Worm (Caenorhabditis elegans) whole organism, young adult: ENCODE measurements around the gene timp-1.

Experiments
- B0261.1 ChIP-seq: sonication (generic microtip); optimal IDR thresholded peaks from 2 replicates; lab custom pipeline; 2016; ENCODE audit warnings: mild to moderate bottlenecking, missing genetic modification characterization, moderate library complexity, missing compliant biosample characterization
- F23B12.7 ChIP-seq: sonication (generic microtip); optimal IDR thresholded peaks from 2 replicates; lab custom pipeline; 2017; ENCODE audit warnings: missing genetic modification characterization, mild to moderate bottlenecking, missing compliant biosample characterization, antibody characterized with exemption, moderate library complexity; ENCODE audit not compliant: insufficient read depth
- F33H1.4 ChIP-seq: fragments of 200-800 bp; sonication (Bioruptor generic); IDR thresholded peaks from 2 replicates; pipeline ENCODE4 v1.3.6; 2022; ENCODE audit warnings: missing genetic modification reagents, missing genetic modification characterization, missing compliant biosample characterization
- F37B4.10 ChIP-seq: fragments of 200-800 bp; sonication (Bioruptor generic); IDR thresholded peaks from 2 replicates; pipeline ENCODE4 v1.3.6; 2022; ENCODE audit warnings: missing genetic modification characterization, missing compliant biosample characterization
- F57C9.4 ChIP-seq: sonication (generic microtip); optimal IDR thresholded peaks from 2 replicates; lab custom pipeline; 2017; ENCODE audit warnings: mild to moderate bottlenecking, missing genetic modification characterization, missing compliant biosample characterization
- K12H6.12 ChIP-seq: fragments of 200-800 bp; sonication (Bioruptor generic); optimal IDR thresholded peaks from 2 replicates; lab custom pipeline; 2018; ENCODE audit warnings: mild to moderate bottlenecking, missing genetic modification characterization, missing compliant biosample characterization
- T07F8.4 ChIP-seq: sonication (generic microtip); optimal IDR thresholded peaks from 2 replicates; lab custom pipeline; 2016; ENCODE audit warnings: mild to moderate bottlenecking, missing genetic modification characterization, moderate library complexity, missing compliant biosample characterization
- T26A5.8 ChIP-seq: sonication (generic microtip); optimal IDR thresholded peaks from 2 replicates; lab custom pipeline; 2016; ENCODE audit warnings: missing genetic modification characterization, missing compliant biosample characterization
- Y56A3A.18 ChIP-seq: fragments of 200-800 bp; sonication (Bioruptor generic); IDR thresholded peaks from 2 replicates; pipeline ENCODE4 v1.3.6; 2022; ENCODE audit warnings: missing genetic modification reagents, missing genetic modification characterization, missing compliant biosample characterization
- Y95B8A.8 ChIP-seq: fragments of 200-800 bp; sonication (Bioruptor generic); IDR thresholded peaks from 2 replicates; pipeline ENCODE4 v1.3.6; 2022; ENCODE audit warnings: missing genetic modification reagents, missing genetic modification characterization, missing compliant biosample characterization
- ama-1 ChIP-seq, 3 experiments: fragments of 150-350 bp in 1 of 3; sonication (generic microtip) in 2 of 3; optimal IDR thresholded peaks; 2 replicates each; lab custom pipeline; 2014 to 2018; ENCODE audit warnings: missing biosample characterization in 2 of 3, missing genetic modification characterization in 2 of 3, missing genetic modification reagents in 2 of 3
- aptf-2 ChIP-seq: fragments of 200-800 bp; sonication (Bioruptor generic); conservative IDR thresholded peaks from 2 replicates; pipeline ENCODE4 v1.3.6; 2022; ENCODE audit warnings: missing genetic modification reagents, missing genetic modification characterization, missing compliant biosample characterization
- athp-1 ChIP-seq: sonication (generic microtip); optimal IDR thresholded peaks from 2 replicates; lab custom pipeline; 2017; ENCODE audit warnings: mild to moderate bottlenecking, missing genetic modification characterization, missing compliant biosample characterization
- attf-3 ChIP-seq: fragments of 200-800 bp; sonication (Bioruptor generic); conservative IDR thresholded peaks from 2 replicates; pipeline ENCODE4 v1.3.6; 2022; ENCODE audit warnings: missing genetic modification reagents, missing genetic modification characterization, missing compliant biosample characterization
- attf-5 ChIP-seq: fragments of 200-800 bp; sonication (Bioruptor generic); optimal IDR thresholded peaks from 2 replicates; lab custom pipeline; 2018; ENCODE audit warnings: mild to moderate bottlenecking, missing genetic modification characterization, missing compliant biosample characterization
- bed-1 ChIP-seq: fragments of 200-800 bp; sonication (Bioruptor generic); IDR thresholded peaks from 2 replicates; pipeline ENCODE4 v1.3.6; 2022; ENCODE audit warnings: missing genetic modification reagents, missing genetic modification characterization, missing compliant biosample characterization
- cebp-2 ChIP-seq: fragments of 200-800 bp; sonication (Bioruptor generic); IDR thresholded peaks from 2 replicates; pipeline ENCODE4 v1.3.6; 2022; ENCODE audit warnings: missing genetic modification characterization, missing compliant biosample characterization
- ceh-27 ChIP-seq: fragments of 200-800 bp; sonication (Bioruptor generic); optimal IDR thresholded peaks from 2 replicates; lab custom pipeline; 2018; ENCODE audit warnings: mild to moderate bottlenecking, missing genetic modification characterization, moderate library complexity, missing compliant biosample characterization
- dox-1 ChIP-seq: fragments of 200-800 bp; sonication (Bioruptor generic); IDR thresholded peaks from 2 replicates; pipeline ENCODE4 v1.3.6; 2022; ENCODE audit warnings: missing genetic modification reagents, missing genetic modification characterization, missing compliant biosample characterization
- egl-44 ChIP-seq: fragments of 200-800 bp; sonication (Bioruptor generic); IDR thresholded peaks from 2 replicates; pipeline ENCODE4 v1.3.6; 2022; ENCODE audit warnings: missing genetic modification reagents, missing genetic modification characterization, missing compliant biosample characterization
- ekl-4 ChIP-seq: fragments of 200-800 bp; sonication (Bioruptor generic); IDR thresholded peaks from 2 replicates; pipeline ENCODE4 v1.3.6; 2022; ENCODE audit warnings: missing genetic modification reagents, missing genetic modification characterization, missing compliant biosample characterization
- ets-4 ChIP-seq: fragments of 200-800 bp; sonication (Bioruptor generic); optimal IDR thresholded peaks from 2 replicates; lab custom pipeline; 2018; ENCODE audit warnings: mild to moderate bottlenecking, missing genetic modification characterization, missing compliant biosample characterization
- gei-17 ChIP-seq: fragments of 200-800 bp; sonication (Bioruptor generic); optimal IDR thresholded peaks from 2 replicates; lab custom pipeline; 2018; ENCODE audit warnings: mild to moderate bottlenecking, missing genetic modification characterization, missing compliant biosample characterization
- hlh-26 ChIP-seq: fragments of 200-800 bp; sonication (Bioruptor generic); conservative IDR thresholded peaks from 2 replicates; pipeline ENCODE4 v1.3.6; 2022; ENCODE audit warnings: missing genetic modification reagents, missing genetic modification characterization, missing compliant biosample characterization
- hrde-1 ChIP-seq: sonication (generic microtip); optimal IDR thresholded peaks from 2 replicates; lab custom pipeline; 2016; ENCODE audit warnings: missing genetic modification characterization, mild to moderate bottlenecking, missing compliant biosample characterization, moderate library complexity, missing genotype, missing genetic modification reagents, borderline replicate concordance
- let-526 ChIP-seq: fragments of 200-800 bp; sonication (Bioruptor generic); IDR thresholded peaks from 2 replicates; pipeline ENCODE4 v1.3.6; 2022; ENCODE audit warnings: missing genetic modification reagents, missing genetic modification characterization, missing compliant biosample characterization
- let-607 ChIP-seq, 2 experiments: fragments of 200-800 bp in 1 of 2; sonication (Bioruptor generic) in 1 of 2; sonication (generic microtip) in 1 of 2; optimal IDR thresholded peaks; 2 replicates each; lab custom pipeline; 2016 to 2018; ENCODE audit warnings: mild to moderate bottlenecking in 2 of 2, missing compliant biosample characterization in 2 of 2, missing genetic modification characterization in 2 of 2, moderate library complexity in 2 of 2, missing genotype in 1 of 2
- lin-35 ChIP-seq, 3 experiments: fragments of 150-350 bp in 2 of 3; sonication (generic microtip) in 1 of 3; optimal IDR thresholded peaks; 2 replicates each; lab custom pipeline; 2014 to 2018; ENCODE audit warnings: missing biosample characterization in 3 of 3, missing genetic modification characterization in 3 of 3, missing genetic modification reagents in 3 of 3
- lin-54 ChIP-seq: fragments of 200-800 bp; sonication (Bioruptor generic); optimal IDR thresholded peaks from 2 replicates; lab custom pipeline; 2018; ENCODE audit warnings: mild to moderate bottlenecking, missing genetic modification characterization, missing compliant biosample characterization
- madf-10 ChIP-seq: sonication (generic microtip); optimal IDR thresholded peaks from 2 replicates; lab custom pipeline; 2016; ENCODE audit warnings: mild to moderate bottlenecking, missing genetic modification characterization, missing compliant biosample characterization
- madf-6 ChIP-seq: fragments of 200-800 bp; sonication (Bioruptor generic); IDR thresholded peaks from 2 replicates; pipeline ENCODE4 v1.3.6; 2022; ENCODE audit warnings: missing genetic modification reagents, missing genetic modification characterization, missing compliant biosample characterization
- mcd-1 ChIP-seq: fragments of 200-800 bp; sonication (Bioruptor generic); IDR thresholded peaks from 2 replicates; pipeline ENCODE4 v1.3.6; 2022; ENCODE audit warnings: missing genetic modification reagents, missing genetic modification characterization, missing compliant biosample characterization
- mes-4 ChIP-seq: sonication (generic microtip); optimal IDR thresholded peaks from 2 replicates; lab custom pipeline; 2016; ENCODE audit warnings: missing genotype, missing genetic modification characterization, missing compliant biosample characterization
- nfyb-1 ChIP-seq: fragments of 200-800 bp; sonication (Bioruptor generic); IDR thresholded peaks from 2 replicates; pipeline ENCODE4 v1.3.6; 2022; ENCODE audit warnings: missing genetic modification reagents, missing genetic modification characterization, missing compliant biosample characterization
- nhr-120 ChIP-seq: fragments of 200-800 bp; sonication (Bioruptor generic); IDR thresholded peaks from 2 replicates; pipeline ENCODE4 v1.3.6; 2022; ENCODE audit warnings: missing genetic modification characterization, missing compliant biosample characterization
- nhr-27 ChIP-seq: fragments of 200-800 bp; sonication (Bioruptor generic); optimal IDR thresholded peaks from 2 replicates; lab custom pipeline; 2018; ENCODE audit warnings: mild to moderate bottlenecking, missing genetic modification characterization, moderate library complexity, missing compliant biosample characterization
- nhr-80 ChIP-seq: sonication (generic microtip); optimal IDR thresholded peaks from 2 replicates; lab custom pipeline; 2016; ENCODE audit warnings: missing genetic modification characterization, missing compliant biosample characterization
- nhr-90 ChIP-seq: sonication (generic microtip); optimal IDR thresholded peaks from 2 replicates; lab custom pipeline; 2016; ENCODE audit warnings: missing genotype, mild to moderate bottlenecking, missing genetic modification characterization, missing compliant biosample characterization
- rpc-1 ChIP-seq, 2 experiments: fragments of 150-350 bp in 1 of 2; sonication (generic microtip) in 1 of 2; optimal IDR thresholded peaks; 2 replicates each; lab custom pipeline; 2014 to 2018; ENCODE audit warnings: missing biosample characterization in 1 of 2, missing genetic modification characterization in 1 of 2, missing genetic modification reagents in 1 of 2, missing genotype in 1 of 2
- sdz-38 ChIP-seq: sonication (generic microtip); optimal IDR thresholded peaks from 2 replicates; lab custom pipeline; 2016; ENCODE audit warnings: missing genotype, missing genetic modification characterization, missing compliant biosample characterization
- sea-2 ChIP-seq: fragments of 200-800 bp; sonication (Bioruptor generic); IDR thresholded peaks from 2 replicates; pipeline ENCODE4 v1.3.6; 2022; ENCODE audit warnings: missing genetic modification characterization, missing compliant biosample characterization
- tbp1 ChIP-seq: fragments of 200-800 bp; sonication (Bioruptor generic); optimal IDR thresholded peaks from 2 replicates; lab custom pipeline; 2018; ENCODE audit warnings: mild to moderate bottlenecking, missing genetic modification characterization, missing compliant biosample characterization
- tlf-1 ChIP-seq: fragments of 200-800 bp; sonication (Bioruptor generic); optimal IDR thresholded peaks from 2 replicates; lab custom pipeline; 2018; ENCODE audit warnings: mild to moderate bottlenecking, missing genetic modification characterization, missing compliant biosample characterization
- unc-130 ChIP-seq: sonication (generic microtip); optimal IDR thresholded peaks from 2 replicates; lab custom pipeline; 2016; ENCODE audit warnings: missing genetic modification reagents, missing genetic modification characterization, missing compliant biosample characterization
- ztf-22 ChIP-seq: fragments of 200-800 bp; sonication (Bioruptor generic); optimal IDR thresholded peaks from 2 replicates; lab custom pipeline; 2018; ENCODE audit warnings: mild to moderate bottlenecking, missing genetic modification characterization, moderate library complexity, missing compliant biosample characterization
- ztf-26 ChIP-seq: sonication (generic microtip); optimal IDR thresholded peaks from 2 replicates; lab custom pipeline; 2017; ENCODE audit warnings: missing genetic modification characterization, missing compliant biosample characterization
- ztf-28 ChIP-seq: fragments of 200-800 bp; sonication (Bioruptor generic); IDR thresholded peaks from 2 replicates; pipeline ENCODE4 v1.3.6; 2022; ENCODE audit warnings: missing genetic modification reagents, missing genetic modification characterization, missing compliant biosample characterization
- ztf-3 ChIP-seq: fragments of 200-800 bp; sonication (Bioruptor generic); optimal IDR thresholded peaks from 2 replicates; lab custom pipeline; 2018; ENCODE audit warnings: mild to moderate bottlenecking, missing genetic modification characterization, missing compliant biosample characterization

timp-1 gene

DNA sequence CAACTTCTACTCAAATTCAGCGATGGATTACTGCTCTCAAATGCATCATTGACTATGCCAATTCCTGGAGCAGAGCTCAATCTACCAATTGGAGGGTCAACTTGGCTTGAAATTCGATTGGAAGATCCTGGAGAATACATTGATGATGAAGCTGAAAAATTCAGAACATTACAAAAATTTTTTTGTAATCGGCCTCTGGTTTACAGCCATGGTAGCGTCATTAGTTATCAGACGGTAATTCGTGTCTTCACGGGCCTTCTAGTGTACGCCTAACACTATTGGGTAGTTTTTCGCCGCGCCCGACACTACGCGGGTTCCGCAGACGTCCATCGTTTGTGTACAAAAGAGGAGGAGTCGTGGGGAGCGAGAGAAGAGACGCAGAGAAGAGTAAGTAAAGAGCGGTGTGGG is 21.7 kb downstream of the timp-1 start (continued):
- TF ChIP-seq T07F8.4 (tag; lab: Kevin White, UChicago) (peak; percentile 20), B0261.1 (peak; percentile 59), gei-17 (GFP tag; lab: Kevin White, UChicago) (peak; percentile 55), hrde-1 (tag; lab: Kevin White, UChicago) (peak; percentile 90), hlh-26 (GFP tag; lab: Robert Waterston, UW) (no peak), rpc-1 (optimal IDR thresholded peaks at IDR 0.05; lab: Kevin White, UChicago) (peak; percentile 14), rpc-1 (tag; optimal IDR thresholded peaks at IDR 0.05; lab: Kevin White, UChicago) (peak; percentile 23), ama-1 (optimal IDR thresholded peaks at IDR 0.05; lab: Kevin White, UChicago) (peak; percentile 91), ama-1 (GFP tag; optimal IDR thresholded peaks at IDR 0.05; lab: Kevin White, UChicago) (peak in 1 of 2 experiments; percentile 35), lin-54 (peak; percentile 86), ztf-3 (no peak), attf-3 (GFP tag; lab: Robert Waterston, UW) (peak; percentile 77), nhr-27 (tag; lab: Kevin White, UChicago) (peak; percentile 23), attf-5 (peak; percentile 47), athp-1 (tag; lab: Kevin White, UChicago) (peak; percentile 40), sea-2 (GFP tag; lab: Robert Waterston, UW) (no peak), ztf-26 (tag; lab: Kevin White, UChicago) (peak; percentile 25), nfyb-1 (GFP tag; lab: Robert Waterston, UW) (peak; percentile 91), Y56A3A.18 (peak; percentile 94), aptf-2 (GFP tag; lab: Robert Waterston, UW) (0 out of 2 replicates have a peak, but pooled peaks have one; percentile 53), madf-10 (tag; lab: Kevin White, UChicago) (peak; percentile 77), mcd-1 (GFP tag; lab: Robert Waterston, UW) (peak; percentile 84), egl-44 (0 out of 2 replicates have a peak, but pooled peaks have one; percentile 38), unc-130 (GFP tag; lab: Kevin White, UChicago) (peak; percentile 62), let-607 (tag; optimal IDR thresholded peaks at IDR 0.05; lab: Kevin White, UChicago) (peak; percentile 19 to 22), T26A5.8 (no peak), lin-35 (GFP tag; optimal IDR thresholded peaks at IDR 0.05; lab: Kevin White, UChicago) (peak in 2 of 3 experiments; percentile 31 to 75), F33H1.4 (peak; percentile 71), sdz-38 (tag; lab: Kevin White, UChicago) (no peak), madf-6 (peak; percentile 91), nhr-120 (GFP tag; lab: Robert Waterston, UW) (no peak), dox-1 (GFP tag; lab: Robert Waterston, UW) (peak; percentile 96), nhr-80 (tag; lab: Kevin White, UChicago) (peak; percentile 53), ekl-4 (GFP tag; lab: Robert Waterston, UW) (peak; percentile 94), ztf-22 (peak; percentile 22), ets-4 (peak; percentile 61), Y95B8A.8 (GFP tag; lab: Robert Waterston, UW) (peak; percentile 86), F57C9.4 (tag; lab: Kevin White, UChicago) (no peak), ceh-27 (peak; percentile 66), nhr-90 (peak; percentile 49), mes-4 (peak; percentile 36), cebp-2 (0 out of 2 replicates have a peak, but pooled peaks have one; percentile 9), K12H6.12 (tag; lab: Kevin White, UChicago) (peak; percentile 54), tbp1 (GFP tag; lab: Kevin White, UChicago) (peak; percentile 84), tlf-1 (GFP tag; lab: Kevin White, UChicago) (peak; percentile 69), F23B12.7 (tag; lab: Kevin White, UChicago) (peak; percentile 74), bed-1 (GFP tag; lab: Robert Waterston, UW) (no peak), F37B4.10 (GFP tag; lab: Robert Waterston, UW) (no peak), ztf-28 (GFP tag; lab: Robert Waterston, UW) (peak; percentile 91), let-526 (no peak)
